Worm (Caenorhabditis elegans): ENCODE data around the gene arrd-23.

The arrd-23 gene

DNA sequence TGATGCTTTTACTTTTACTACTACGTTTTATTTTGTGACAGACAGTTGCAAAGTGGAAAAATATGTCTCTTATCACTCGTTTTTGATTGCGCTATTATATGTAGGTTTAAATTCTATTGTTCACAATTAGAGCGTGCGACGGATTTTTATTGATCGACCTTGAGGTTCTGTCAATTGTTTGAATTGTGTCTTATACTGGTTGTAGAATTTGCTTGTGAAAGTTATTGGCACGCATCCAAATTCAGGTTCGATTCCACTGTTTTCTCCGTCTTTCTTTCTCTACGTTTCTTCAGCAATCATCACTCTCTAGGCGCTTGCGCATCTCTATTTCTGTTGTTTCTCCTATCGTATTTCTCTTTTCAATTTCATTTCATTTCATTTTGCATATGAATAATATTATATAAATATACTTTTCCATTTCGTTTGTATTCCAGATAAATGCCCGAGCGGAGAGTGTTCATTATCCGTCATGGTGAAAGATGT, 7.9 kb downstream of the arrd-23 start, which contains the start of gene T07F12.1:
TSS of gene T07F12.1 (plus strand) at position 433 of the 483 bp plus-strand sequence.
- no peak for TF ChIP-seq unc-62 (GFP tag; optimal IDR thresholded peaks at IDR 0.05)

DNA sequence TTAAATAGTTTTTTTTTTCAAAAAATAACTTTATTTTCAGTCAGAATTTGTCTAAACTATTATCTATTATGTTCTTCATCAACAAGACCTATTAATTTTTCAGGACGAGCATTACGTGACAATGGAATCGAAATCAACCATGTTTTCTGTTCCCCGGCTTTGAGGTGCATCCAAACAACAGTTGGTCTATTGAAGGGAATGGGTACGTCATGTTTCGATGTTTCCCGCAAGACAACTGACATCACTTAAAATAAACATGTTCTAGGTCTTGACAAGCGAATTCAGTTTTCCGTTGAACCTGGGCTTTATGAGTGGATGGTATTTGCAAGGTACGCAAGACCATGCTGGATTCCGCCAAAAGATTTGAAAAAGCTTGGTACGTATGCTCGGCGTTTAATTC, 9.5 kb downstream of the arrd-23 start:
- TF ChIP-seq unc-62 (GFP tag; optimal IDR thresholded peaks at IDR 0.05): no peak

DNA sequence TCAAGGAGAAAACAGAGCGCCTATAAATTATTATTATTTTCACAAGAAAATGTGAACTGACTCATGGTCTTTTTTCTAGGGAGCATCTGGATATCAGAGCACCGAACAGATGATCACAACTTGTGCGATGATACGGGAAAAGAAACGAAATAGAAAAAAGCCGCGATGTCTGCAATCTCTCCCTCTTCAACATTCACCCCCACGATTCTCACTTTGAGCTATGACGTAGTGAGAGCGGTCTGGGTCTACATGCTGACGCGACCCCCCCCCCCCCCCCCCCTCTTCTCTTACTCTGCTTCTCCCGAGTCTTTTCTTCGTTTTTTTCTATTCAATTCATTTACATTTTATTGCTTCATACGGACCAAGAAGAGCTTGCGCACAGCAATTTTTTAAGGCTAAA, 13.9 kb downstream of the arrd-23 start:
- no peak for TF ChIP-seq unc-62 (GFP tag; optimal IDR thresholded peaks at IDR 0.05)

DNA sequence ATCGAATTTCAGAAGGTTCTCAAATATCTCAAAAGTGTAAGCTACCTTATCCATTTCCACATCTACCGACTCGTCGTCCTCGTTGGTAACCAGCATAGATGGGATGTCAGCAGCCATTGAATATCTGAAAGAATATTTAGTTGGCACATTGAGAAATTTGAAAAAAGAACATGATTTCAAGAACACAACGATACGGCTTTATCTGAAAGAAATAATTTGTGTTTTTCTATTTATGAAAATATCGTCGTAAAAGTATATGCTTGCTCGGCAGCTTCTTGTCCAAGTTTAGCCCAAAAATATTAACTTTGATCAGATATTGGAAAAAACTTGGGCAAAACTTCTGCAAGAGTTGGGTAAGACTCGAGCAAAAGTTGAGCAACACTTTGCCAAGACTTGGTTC, 14.9 kb downstream of the arrd-23 start, which contains the start of gene T07F12.4:
TSS of gene T07F12.4 (minus strand) at position 130 of the 400 bp plus-strand sequence.
- no peak for TF ChIP-seq unc-62 (GFP tag; optimal IDR thresholded peaks at IDR 0.05)

DNA sequence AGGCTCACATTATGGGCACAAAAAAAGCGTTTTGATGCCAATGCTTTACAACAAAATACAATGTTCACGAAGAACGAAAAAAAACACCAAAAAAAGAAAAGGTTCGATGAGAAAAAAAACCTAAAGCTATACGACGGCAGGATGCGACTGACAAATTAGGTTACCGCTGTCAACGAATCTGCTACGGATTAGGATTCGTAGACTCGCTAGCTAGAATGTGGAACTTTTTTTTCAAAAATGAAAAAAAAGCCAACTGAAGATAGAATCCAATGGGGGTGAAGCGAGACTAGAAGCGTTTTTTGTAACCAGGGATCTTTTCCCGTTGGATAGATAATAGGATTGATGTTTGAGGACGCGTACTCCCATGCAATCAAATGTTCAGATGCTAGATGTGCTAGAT, 16.2 kb downstream of the arrd-23 start:
- no peak for TF ChIP-seq unc-62 (GFP tag; optimal IDR thresholded peaks at IDR 0.05)

DNA sequence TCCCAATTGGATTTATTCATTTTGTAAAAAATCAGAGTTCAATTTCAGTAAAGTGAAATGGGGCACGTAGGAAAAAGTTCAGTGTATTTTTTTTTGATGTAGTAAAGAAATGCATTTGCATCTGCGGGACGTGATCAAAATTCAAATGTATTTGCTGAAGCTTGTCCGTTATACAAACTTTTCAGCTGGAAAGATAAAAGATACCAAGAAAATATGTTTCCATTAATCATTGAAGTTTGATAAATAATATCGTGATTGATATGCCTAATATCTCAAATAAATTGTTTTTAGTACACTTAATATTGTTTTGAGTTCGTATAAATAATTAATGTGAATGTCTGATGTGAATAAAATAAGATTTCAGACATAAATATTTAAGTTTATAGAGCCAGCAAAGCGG, 16.6 kb downstream of the arrd-23 start:
- TF ChIP-seq unc-62 (GFP tag; optimal IDR thresholded peaks at IDR 0.05): no peak

DNA sequence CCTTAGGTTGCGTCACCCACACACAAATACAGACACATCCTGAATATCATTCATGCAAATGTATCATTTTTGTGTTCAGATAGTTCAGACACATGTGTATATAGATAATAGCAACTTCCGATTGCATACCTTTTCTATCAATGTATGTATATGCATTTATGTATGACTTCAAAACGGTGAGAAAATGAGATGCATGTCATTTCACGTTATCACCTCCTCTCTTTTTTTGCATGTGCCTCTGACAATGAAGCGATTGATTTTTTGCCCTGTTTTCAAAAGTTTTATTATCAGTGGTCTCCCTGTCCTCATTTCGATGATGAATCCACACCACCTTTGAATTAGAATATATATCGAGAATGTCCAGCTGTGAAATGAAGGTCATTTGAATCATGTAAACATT, 20.1 kb downstream of the arrd-23 start, which contains the start of gene K05B2.2:
TSS of gene K05B2.2 (plus strand) at position 278 of the 400 bp plus-strand sequence.
- TF ChIP-seq unc-62 (GFP tag; optimal IDR thresholded peaks at IDR 0.05): no peak

DNA sequence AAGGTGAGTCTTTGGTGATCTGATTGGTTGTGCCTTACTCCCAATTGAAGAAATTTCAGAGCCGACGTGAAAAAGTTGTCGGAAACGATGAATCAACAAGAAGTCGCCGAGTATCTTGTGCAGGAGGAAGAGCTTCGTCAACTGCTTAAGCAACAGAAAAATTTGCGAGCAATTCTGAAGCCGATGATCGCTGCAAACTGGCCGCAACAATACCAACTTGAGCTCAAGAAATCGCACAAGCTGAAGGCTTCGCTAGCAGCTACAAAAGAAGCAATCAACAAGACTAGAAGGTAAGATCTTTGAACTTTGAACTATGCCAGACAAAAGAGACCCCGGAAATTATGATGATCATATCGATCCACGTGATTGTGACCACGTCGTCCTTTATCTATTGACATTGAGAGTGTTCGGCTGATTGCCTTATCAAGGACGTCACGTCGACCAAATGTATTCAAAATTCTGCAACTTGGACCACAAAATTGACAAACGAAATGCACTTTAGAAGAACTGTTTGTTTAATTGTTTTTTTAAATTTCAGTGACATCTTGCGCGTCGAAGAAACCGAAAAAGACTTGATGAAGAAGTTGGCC, 25.6 kb downstream of the arrd-23 start:
- no peak for TF ChIP-seq unc-62 (GFP tag; optimal IDR thresholded peaks at IDR 0.05)

DNA sequence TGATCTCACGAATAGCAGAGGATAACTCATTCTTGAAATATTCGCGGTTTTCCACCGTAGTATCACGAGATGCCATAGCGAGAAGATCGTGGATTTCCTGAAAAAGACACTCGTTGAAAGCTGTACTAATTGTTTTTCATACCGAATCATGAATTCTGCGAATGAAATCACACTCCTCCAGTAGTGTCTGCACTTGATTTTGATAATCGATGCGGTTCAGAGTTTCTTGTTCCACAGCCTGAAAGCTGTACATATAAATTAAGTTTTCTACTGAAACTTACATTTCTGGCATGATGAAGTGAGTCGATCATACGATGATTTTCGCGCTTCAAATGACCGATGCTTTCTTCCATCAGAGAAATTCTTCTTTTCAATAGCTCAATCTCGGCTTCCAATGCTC, 28.7 kb downstream of the arrd-23 start:
- no peak for TF ChIP-seq unc-62 (GFP tag; optimal IDR thresholded peaks at IDR 0.05)

DNA sequence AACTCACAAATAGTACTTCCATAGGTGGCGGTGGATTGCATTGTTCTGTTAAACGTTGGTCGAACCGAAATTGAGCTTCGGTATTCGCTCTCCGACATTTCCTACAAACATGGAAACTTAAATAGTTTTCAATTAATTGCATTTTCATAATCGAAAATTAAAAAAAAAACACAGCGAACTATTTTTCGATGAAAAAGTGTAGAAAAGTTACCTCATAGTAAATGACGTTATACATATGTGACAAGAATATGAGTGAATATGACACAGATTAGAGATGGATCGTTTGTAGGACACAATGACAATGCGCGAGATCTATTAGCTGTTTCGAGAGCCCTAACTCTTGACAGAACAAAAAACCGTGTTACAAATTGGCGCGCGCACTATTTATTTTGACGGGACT, 30.1 kb downstream of the arrd-23 start, which contains the start of gene ifa-4:
TSS of gene ifa-4 (minus strand) at position 101 of the 400 bp plus-strand sequence.
- TF ChIP-seq unc-62 (GFP tag; optimal IDR thresholded peaks at IDR 0.05): no peak

DNA sequence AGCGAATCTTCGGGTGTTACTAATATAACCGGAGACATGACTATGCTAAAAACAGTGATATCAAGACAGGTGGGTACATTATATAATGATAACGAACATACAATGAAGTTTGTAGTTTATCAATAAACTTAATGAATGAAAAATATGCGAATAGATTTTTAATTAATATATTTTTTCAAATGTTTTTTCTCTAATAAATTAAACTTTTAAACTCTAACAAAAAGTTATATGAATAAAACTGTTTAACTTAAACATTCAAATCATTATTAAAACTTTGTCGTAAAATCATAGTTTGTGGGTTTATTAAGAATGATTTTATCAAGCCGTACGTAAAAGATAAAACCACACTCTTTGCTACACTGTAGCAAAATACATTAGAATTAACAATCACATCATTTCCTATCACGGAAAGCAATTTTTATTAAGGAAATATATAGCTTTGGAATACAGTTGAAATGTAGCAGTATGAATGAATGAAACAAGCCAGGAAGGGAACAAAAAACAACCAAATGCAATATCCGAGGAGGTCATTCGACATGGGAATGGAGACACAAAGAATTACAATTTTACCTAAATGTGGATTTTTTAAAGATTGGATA, 35.3 kb downstream of the arrd-23 start, which contains the start of gene K05B2.4:
TSS of gene K05B2.4 (minus strand) at position 51 of the 599 bp plus-strand sequence.
- TF ChIP-seq unc-62 (GFP tag; optimal IDR thresholded peaks at IDR 0.05): no peak

DNA sequence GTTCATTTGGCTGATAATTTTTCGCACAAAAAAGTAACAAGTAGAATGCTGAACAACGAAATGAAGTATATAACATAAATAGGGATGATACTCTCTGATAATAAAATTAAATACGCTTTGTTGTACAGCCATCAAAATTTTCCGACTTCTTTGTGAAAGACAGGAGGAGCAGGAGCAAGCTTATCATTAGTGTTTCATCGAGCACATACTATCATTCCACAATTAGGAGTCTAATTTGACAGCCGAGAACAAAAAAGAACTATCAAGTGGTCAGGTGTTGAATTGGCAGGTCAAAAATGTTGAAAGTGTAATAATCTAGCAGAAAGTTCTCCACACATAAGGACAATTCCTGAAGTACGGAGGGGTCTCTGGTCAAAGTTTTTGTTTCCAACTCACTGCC, 42.4 kb downstream of the arrd-23 start:
- TF ChIP-seq unc-62 (GFP tag; optimal IDR thresholded peaks at IDR 0.05): no peak

DNA sequence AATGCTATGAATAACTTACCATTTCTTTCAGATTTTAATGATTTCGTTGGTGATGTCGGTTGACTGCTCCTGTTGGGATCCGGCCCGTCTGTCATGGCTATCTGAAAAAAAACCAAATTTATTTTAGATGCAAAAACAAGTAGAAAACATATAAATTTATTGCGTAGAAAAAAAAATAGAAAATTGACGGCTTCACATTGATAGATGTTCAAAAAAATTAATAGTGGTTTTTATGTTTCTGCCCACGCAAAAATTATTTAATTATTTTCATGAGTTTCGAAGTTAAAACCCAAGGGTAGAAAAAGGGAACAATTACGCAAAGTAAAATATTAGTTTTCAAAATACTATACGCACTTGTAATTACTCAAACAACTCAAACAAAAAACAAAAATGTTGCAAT, 43.9 kb downstream of the arrd-23 start, which contains the start of gene mct-4:
TSS of gene mct-4 (minus strand) at position 101 of the 400 bp plus-strand sequence.
- no peak for TF ChIP-seq unc-62 (GFP tag; optimal IDR thresholded peaks at IDR 0.05)

DNA sequence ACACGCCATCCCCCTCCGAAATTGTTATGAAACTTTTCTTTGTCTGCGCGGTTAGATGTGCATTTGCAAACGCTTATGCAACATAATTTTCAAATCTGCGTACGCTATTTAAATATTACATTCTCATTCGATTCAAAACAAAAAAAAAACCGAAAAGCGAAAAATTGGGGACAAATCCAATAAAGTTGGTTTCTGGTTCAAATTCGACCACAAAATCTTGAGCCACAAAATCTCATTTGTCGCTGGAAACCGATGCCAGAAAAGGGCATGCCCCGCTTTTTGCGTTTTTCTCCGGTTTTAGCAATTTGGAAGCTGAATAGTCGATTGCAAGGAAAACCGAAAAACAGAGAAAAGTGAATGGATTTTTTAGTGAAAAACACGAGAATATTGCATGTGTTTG, 46.3 kb downstream of the arrd-23 start:
- TF ChIP-seq unc-62 (GFP tag; optimal IDR thresholded peaks at IDR 0.05): no peak

DNA sequence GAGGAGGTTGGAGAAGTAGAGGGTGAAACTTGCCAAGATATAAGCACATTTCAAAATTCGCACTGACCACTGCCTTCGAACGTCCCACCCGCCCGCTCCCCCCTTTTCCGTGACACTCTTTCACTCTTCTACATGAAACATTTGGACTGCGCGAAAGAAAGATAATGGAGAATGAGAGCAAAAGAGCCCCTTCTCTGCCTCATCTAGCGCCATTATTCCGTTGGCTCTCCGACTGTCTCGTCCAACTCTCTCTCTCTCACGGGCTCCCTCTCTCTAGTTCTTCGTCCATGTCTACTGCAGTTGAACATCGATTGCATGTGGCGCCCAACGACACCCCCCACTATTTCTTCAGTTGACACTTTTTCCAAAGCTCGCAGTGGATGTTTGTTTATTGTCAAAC, 47.2 kb downstream of the arrd-23 start:
- TF ChIP-seq unc-62 (GFP tag; optimal IDR thresholded peaks at IDR 0.05): no peak

DNA sequence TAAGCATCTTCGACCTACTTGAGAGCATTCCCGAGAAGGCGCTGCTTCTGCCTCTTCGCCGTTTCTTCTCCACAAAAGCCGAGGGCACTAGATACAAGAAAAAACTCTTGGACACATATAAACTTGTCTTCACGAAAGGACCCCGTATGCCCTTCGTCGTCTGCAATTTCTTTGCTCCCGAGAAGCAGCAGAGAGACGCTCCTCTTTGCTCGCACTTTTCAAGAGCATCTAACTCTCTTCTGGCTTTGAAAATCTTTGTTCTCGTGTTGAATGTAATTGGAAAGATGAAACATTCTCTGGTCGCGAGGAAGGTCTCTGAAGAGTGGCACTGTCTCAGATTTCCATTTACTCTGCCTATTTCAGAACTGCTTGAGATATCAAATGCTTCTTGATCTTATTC, 53.2 kb downstream of the arrd-23 start:
- TF ChIP-seq unc-62 (GFP tag; optimal IDR thresholded peaks at IDR 0.05): no peak

Data from whole organism, dauer.